Fruit fly (Drosophila melanogaster): Measurements from ENCODE around the gene Cyp4ae1.

Gene Cyp4ae1

DNA sequence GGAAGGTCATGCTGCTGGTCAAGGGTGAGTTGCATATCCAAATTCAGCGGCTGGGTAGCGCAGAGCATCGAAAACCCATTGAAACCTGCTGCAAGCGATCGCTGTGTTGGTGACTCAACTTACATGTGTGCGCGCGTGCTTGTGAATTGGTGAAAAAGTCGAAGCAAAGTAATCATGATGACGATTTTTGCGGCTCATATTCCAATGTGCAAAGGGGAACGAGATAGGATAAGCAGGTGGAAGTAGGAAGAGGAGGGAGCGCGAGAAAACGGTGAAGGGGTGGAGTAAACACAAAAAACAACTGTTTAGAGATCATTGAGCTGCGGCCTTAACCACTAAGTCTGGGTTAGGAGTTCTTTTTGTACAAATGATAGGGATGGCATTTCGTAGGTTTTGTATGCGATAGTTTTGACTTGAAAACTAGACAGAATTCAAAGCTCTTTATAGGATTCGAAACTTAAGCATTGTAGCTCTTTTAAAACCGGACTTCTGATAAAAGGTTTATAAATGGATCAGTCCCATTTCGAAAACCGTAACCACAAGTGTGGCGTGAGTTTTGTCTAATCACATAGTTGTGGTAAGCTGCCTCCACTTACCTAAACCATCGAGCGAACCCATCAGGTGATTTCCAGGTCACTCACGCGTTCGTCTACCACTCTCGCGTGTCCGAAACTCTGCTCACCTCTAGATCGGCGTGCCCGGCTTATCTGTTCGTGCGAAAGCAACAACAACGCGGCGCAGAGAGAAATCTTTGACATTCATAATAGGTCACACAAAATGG lies 32.9 kb upstream of the Cyp4ae1 start (continued):
- TF ChIP-seq Bteb2 (GFP tag; optimal IDR thresholded peaks at IDR 0.05), result no peak
- TF ChIP-seq CG4424 (GFP tag; optimal IDR thresholded peaks at IDR 0.05), result peak; percentile 8
- peak; percentile 77 for TF ChIP-seq CG10543 (GFP tag; optimal IDR thresholded peaks at IDR 0.05)
- no peak for TF ChIP-seq Kr (GFP tag; optimal IDR thresholded peaks at IDR 0.05)
- TF ChIP-seq Bgb (GFP tag; IDR thresholded peaks at IDR 0.05; ENCODE audit: partially characterized antibody), result peak; percentile 65
- no peak for TF ChIP-seq CG8290 (GFP tag; optimal IDR thresholded peaks at IDR 0.05)
- peak; percentile 13 to 19 for TF ChIP-seq CG8290 (tag; optimal IDR thresholded peaks at IDR 0.05)
- 0 out of 2 replicates have a peak, but pooled peaks have one; percentile 37 for TF ChIP-seq rib (GFP tag; IDR thresholded peaks at IDR 0.05)
- peak; percentile 77 for TF ChIP-seq CG16813 (GFP tag; IDR thresholded peaks at IDR 0.05; ENCODE audit: partially characterized antibody)
- TF ChIP-seq CG33557 (GFP tag; optimal IDR thresholded peaks at IDR 0.05), result peak; percentile 42
- 0 out of 3 replicates have a peak, but pooled peaks have one; percentile 45 for TF ChIP-seq CG7963 (GFP tag; IDR thresholded peaks at IDR 0.05; ENCODE audit: partially characterized antibody)
- TF ChIP-seq dimm (GFP tag; IDR thresholded peaks at IDR 0.05), result 0 out of 2 replicates have a peak, but pooled peaks have one; percentile 20
- no peak for TF ChIP-seq Hmx (GFP tag; optimal IDR thresholded peaks at IDR 0.05)
- peak; percentile 36 for TF ChIP-seq Hmr (GFP tag; optimal IDR thresholded peaks at IDR 0.05)
- peak; percentile 35; the same call in 1 of the 2 replicates for TF ChIP-seq lmd (GFP tag; IDR thresholded peaks at IDR 0.05)
- no peak for TF ChIP-seq CG9797 (GFP tag; optimal IDR thresholded peaks at IDR 0.05)
- no peak for TF ChIP-seq usp (GFP tag; optimal IDR thresholded peaks at IDR 0.05)
- no peak for TF ChIP-seq Sin3A (optimal IDR thresholded peaks at IDR 0.05)
- TF ChIP-seq CG5245 (GFP tag; optimal IDR thresholded peaks at IDR 0.05), result peak; percentile 3
- TF ChIP-seq CG11723 (GFP tag; optimal IDR thresholded peaks at IDR 0.05), result peak; percentile 25
- TF ChIP-seq Meics (GFP tag; optimal IDR thresholded peaks at IDR 0.05), result peak; percentile 60
- peak; percentile 36; the same call in 1 of the 2 replicates for TF ChIP-seq NFAT (GFP tag; IDR thresholded peaks at IDR 0.05)
- peak; percentile 29 for TF ChIP-seq ems (GFP tag; optimal IDR thresholded peaks at IDR 0.05)
- peak; percentile 8 for TF ChIP-seq CG17359 (tag; optimal IDR thresholded peaks at IDR 0.05)
- peak; percentile 41 for TF ChIP-seq lab (GFP tag; optimal IDR thresholded peaks at IDR 0.05)
- peak; percentile 20 for TF ChIP-seq CHES-1-like (GFP tag; optimal IDR thresholded peaks at IDR 0.05)
- no peak for TF ChIP-seq crol (GFP tag; IDR thresholded peaks at IDR 0.05)
- TF ChIP-seq ssp (GFP tag; IDR thresholded peaks at IDR 0.05), result peak; percentile 31; the same call in 1 of the 2 replicates
- no peak for TF ChIP-seq yki (optimal IDR thresholded peaks at IDR 0.05)
- peak; percentile 41 for TF ChIP-seq sug (tag; optimal IDR thresholded peaks at IDR 0.05)
- TF ChIP-seq chif (GFP tag; optimal IDR thresholded peaks at IDR 0.05), result peak in 1 of 2 experiments; percentile 19
- TF ChIP-seq zen (tag; optimal IDR thresholded peaks at IDR 0.05), result no peak
- TF ChIP-seq Fer3 (tag; optimal IDR thresholded peaks at IDR 0.05), result peak; percentile 7
- TF ChIP-seq Aef1 (GFP tag; IDR thresholded peaks at IDR 0.05), result peak; percentile 46; the same call in 1 of the 3 replicates
- TF ChIP-seq ind (GFP tag; optimal IDR thresholded peaks at IDR 0.05), result peak; percentile 55
- TF ChIP-seq Camta (GFP tag; optimal IDR thresholded peaks at IDR 0.05), result peak; percentile 7
- TF ChIP-seq CG6765 (GFP tag; optimal IDR thresholded peaks at IDR 0.05), result peak; percentile 32
- 0 out of 3 replicates have a peak, but pooled peaks have one; percentile 22 for TF ChIP-seq Opbp (GFP tag; IDR thresholded peaks at IDR 0.05; ENCODE audit: partially characterized antibody)
- TF ChIP-seq CG10209 (GFP tag; optimal IDR thresholded peaks at IDR 0.05), result peak; percentile 13
- peak; percentile 31 for TF ChIP-seq dmrt11E (tag; optimal IDR thresholded peaks at IDR 0.05)
- TF ChIP-seq CG11696 (GFP tag; IDR thresholded peaks at IDR 0.05), result no peak
- TF ChIP-seq z (GFP tag; IDR thresholded peaks at IDR 0.05), result no peak
- peak; percentile 63; the same call in 1 of the 2 replicates for TF ChIP-seq CG9932 (GFP tag; IDR thresholded peaks at IDR 0.05)
- TF ChIP-seq CG7372 (GFP tag; IDR thresholded peaks at IDR 0.05), result peak; percentile 40; the same call in 1 of the 2 replicates
- TF ChIP-seq eyg (GFP tag; optimal IDR thresholded peaks at IDR 0.05), result peak; percentile 9
- TF ChIP-seq CG2120 (GFP tag; optimal IDR thresholded peaks at IDR 0.05), result peak; percentile 47
- TF ChIP-seq CG4730 (GFP tag; IDR thresholded peaks at IDR 0.05), result no peak
- peak; percentile 50; the same call in 1 of the 2 replicates for TF ChIP-seq tna (GFP tag; IDR thresholded peaks at IDR 0.05; ENCODE audit: partially characterized antibody)
- TF ChIP-seq CG14710 (tag; optimal IDR thresholded peaks at IDR 0.05), result peak; percentile 2
